Worm (Caenorhabditis elegans): Measurements from ENCODE around the gene C12D12.1.

DNA sequence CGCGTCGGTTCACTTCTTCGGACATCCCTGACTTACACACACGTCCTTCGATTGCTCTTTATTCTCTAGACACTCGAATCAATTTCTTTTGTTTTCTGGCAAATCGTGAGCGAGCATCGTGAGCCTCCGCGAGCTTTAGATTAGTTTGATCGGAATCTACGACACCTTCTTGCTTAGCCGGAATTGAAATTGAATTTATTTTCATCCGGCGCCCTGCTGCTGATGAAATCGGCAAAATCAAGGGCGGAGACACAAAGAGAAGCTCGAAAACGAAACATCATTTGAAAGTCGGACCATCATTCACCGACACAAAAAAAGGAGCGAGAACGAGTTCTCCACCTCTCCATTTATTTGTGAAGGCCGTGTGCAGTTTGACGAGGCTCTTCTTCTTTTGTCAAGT lies 19.4 kb downstream of the C12D12.1 start, which contains the start of gene npr-16:
- TF ChIP-seq mdl-1 (tag; optimal IDR thresholded peaks at IDR 0.05) (no peak), R02D3.7 (tag; optimal IDR thresholded peaks at IDR 0.05) (no peak), snpc-4 (tag; optimal IDR thresholded peaks at IDR 0.05) (no peak), jun-1 (tag; optimal IDR thresholded peaks at IDR 0.05) (no peak), unc-62 (GFP tag; optimal IDR thresholded peaks at IDR 0.05) (no peak), ztf-4 (tag; optimal IDR thresholded peaks at IDR 0.05) (no peak), lsy-12 (tag; optimal IDR thresholded peaks at IDR 0.05) (no peak), ceh-82 (tag; optimal IDR thresholded peaks at IDR 0.05) (no peak), nhr-11 (tag; optimal IDR thresholded peaks at IDR 0.05) (no peak), ama-1 (optimal IDR thresholded peaks at IDR 0.05) (no peak), pha-4 (tag; optimal IDR thresholded peaks at IDR 0.05) (no peak), skn-1 (tag; optimal IDR thresholded peaks at IDR 0.05) (no peak), nhr-43 (tag; optimal IDR thresholded peaks at IDR 0.05; ENCODE audit: poor library complexity, severe bottlenecking) (no peak)

All from whole organism, L3 larva.